Worm (Caenorhabditis elegans) whole organism, L1 larva: ENCODE data around the gene B0410.1.

Experiments used
- C04F5.9 ChIP-seq: sonication (generic microtip); optimal IDR thresholded peaks from 2 replicates; lab custom pipeline; 2016; ENCODE audit warnings: missing genetic modification characterization, missing compliant biosample characterization
- C16A3.4 ChIP-seq: fragments of 150-350 bp; optimal IDR thresholded peaks from 2 replicates; lab custom pipeline; 2014; ENCODE audit warnings: missing biosample characterization, missing genetic modification characterization
- C34B4.2 ChIP-seq: sonication (generic microtip); optimal IDR thresholded peaks from 2 replicates; lab custom pipeline; 2017; ENCODE audit warnings: mild to moderate bottlenecking, missing genetic modification characterization, missing compliant biosample characterization
- F16B12.6 ChIP-seq: fragments of 150-350 bp; optimal IDR thresholded peaks from 2 replicates; lab custom pipeline; 2014; ENCODE audit warnings: missing biosample characterization, missing genetic modification characterization
- Y116A8C.19 ChIP-seq: sonication (generic microtip); optimal IDR thresholded peaks from 2 replicates; lab custom pipeline; 2016; ENCODE audit warnings: missing compliant biosample characterization, missing genetic modification characterization, borderline replicate concordance
- aha-1 ChIP-seq: fragments of 150-350 bp; optimal IDR thresholded peaks from 2 replicates; lab custom pipeline; 2014; ENCODE audit warnings: missing biosample characterization, missing genetic modification characterization
- alr-1 ChIP-seq: fragments of 200-800 bp; sonication (Bioruptor generic); optimal IDR thresholded peaks from 2 replicates; lab custom pipeline; 2018; ENCODE audit warnings: borderline replicate concordance, mild to moderate bottlenecking, missing genetic modification characterization, missing compliant biosample characterization
- ceh-63 ChIP-seq: fragments of 200-800 bp; sonication (Bioruptor generic); optimal IDR thresholded peaks from 2 replicates; lab custom pipeline; 2018; ENCODE audit warnings: mild to moderate bottlenecking, missing genetic modification characterization, missing compliant biosample characterization
- ceh-8 ChIP-seq: fragments of 200-800 bp; sonication (Bioruptor generic); optimal IDR thresholded peaks from 2 replicates; lab custom pipeline; 2018; ENCODE audit warnings: mild to moderate bottlenecking, missing genetic modification characterization, moderate library complexity, missing compliant biosample characterization
- ceh-90 ChIP-seq: sonication (generic microtip); optimal IDR thresholded peaks from 2 replicates; lab custom pipeline; 2016; ENCODE audit warnings: missing genetic modification characterization, missing compliant biosample characterization
- ces-1 ChIP-seq: fragments of 150-350 bp; optimal IDR thresholded peaks from 2 replicates; lab custom pipeline; 2014; ENCODE audit warnings: missing biosample characterization, missing genetic modification reagents, missing genetic modification characterization
- dsc-1 ChIP-seq: sonication (generic microtip); optimal IDR thresholded peaks from 2 replicates; lab custom pipeline; 2016; ENCODE audit warnings: mild to moderate bottlenecking, missing genetic modification characterization, missing compliant biosample characterization
- efl-1 ChIP-seq, 4 experiments: fragments of 150-350 bp; optimal IDR thresholded peaks in 3 of 4; peaks in 1 of 4; 1 replicate in 1 of 4; 2 replicates in 3 of 4; lab custom pipeline; 2014; ENCODE audit warnings: missing biosample characterization in 2 of 4, missing genetic modification characterization in 2 of 4, missing genetic modification reagents in 2 of 4
- ets-5 ChIP-seq: fragments of 200-800 bp; sonication (Bioruptor generic); IDR thresholded peaks from 2 replicates; pipeline ENCODE4 v1.3.6; 2022; ENCODE audit warnings: missing genetic modification characterization, missing compliant biosample characterization
- fkh-4 ChIP-seq: sonication (generic microtip); optimal IDR thresholded peaks from 2 replicates; lab custom pipeline; 2016; ENCODE audit warnings: missing compliant biosample characterization, missing genetic modification characterization, borderline replicate concordance
- fkh-8 ChIP-seq: sonication (generic microtip); optimal IDR thresholded peaks from 2 replicates; lab custom pipeline; 2016; ENCODE audit warnings: mild to moderate bottlenecking, missing genetic modification characterization, missing compliant biosample characterization
- fos-1 ChIP-seq: fragments of 150-350 bp; optimal IDR thresholded peaks from 2 replicates; lab custom pipeline; 2014; ENCODE audit warnings: missing biosample characterization, missing genetic modification characterization
- hlh-17 ChIP-seq: fragments of 200-800 bp; sonication (Bioruptor generic); optimal IDR thresholded peaks from 2 replicates; lab custom pipeline; 2018; ENCODE audit warnings: missing genetic modification characterization, mild to moderate bottlenecking, missing compliant biosample characterization, moderate library complexity, borderline replicate concordance
- irx-1 ChIP-seq: sonication (generic microtip); optimal IDR thresholded peaks from 2 replicates; lab custom pipeline; 2016; ENCODE audit warnings: missing genetic modification characterization, missing compliant biosample characterization
- isw-1 ChIP-seq: fragments of 200-800 bp; sonication (Bioruptor generic); IDR thresholded peaks from 2 replicates; pipeline ENCODE4 v1.3.6; 2022; ENCODE audit warnings: missing genetic modification characterization, missing compliant biosample characterization
- lin-14 ChIP-seq: fragments of 200-800 bp; sonication (Bioruptor generic); optimal IDR thresholded peaks from 2 replicates; lab custom pipeline; 2018; ENCODE audit warnings: mild to moderate bottlenecking, missing genetic modification characterization, moderate library complexity, missing compliant biosample characterization
- lin-35 ChIP-seq, 2 experiments: fragments of 150-350 bp; optimal IDR thresholded peaks; 2 replicates each; lab custom pipeline; 2014; ENCODE audit warnings: missing biosample characterization in 2 of 2, missing genetic modification characterization in 2 of 2, missing genetic modification reagents in 2 of 2
- lir-3 ChIP-seq: sonication (generic microtip); optimal IDR thresholded peaks from 2 replicates; lab custom pipeline; 2016; ENCODE audit warnings: mild to moderate bottlenecking, missing genetic modification characterization, moderate library complexity, missing compliant biosample characterization; ENCODE audit not compliant: poor library complexity
- mab-9 ChIP-seq: fragments of 200-800 bp; sonication (Bioruptor generic); IDR thresholded peaks from 2 replicates; pipeline ENCODE4 v1.3.6; 2022; ENCODE audit warnings: missing genetic modification reagents, missing genetic modification characterization, missing compliant biosample characterization
- mdl-1 ChIP-seq, 2 experiments: fragments of 150-350 bp; optimal IDR thresholded peaks; 2 replicates each; lab custom pipeline; 2014 to 2017; ENCODE audit warnings: missing biosample characterization in 2 of 2, missing genetic modification characterization in 2 of 2, inconsistent platforms in 1 of 2
- mef-2 ChIP-seq: fragments of 150-350 bp; optimal IDR thresholded peaks from 2 replicates; lab custom pipeline; 2014; ENCODE audit warnings: missing biosample characterization, missing genetic modification characterization
- mep-1 ChIP-seq: fragments of 150-350 bp; optimal IDR thresholded peaks from 2 replicates; lab custom pipeline; 2014; ENCODE audit warnings: missing biosample characterization, missing genetic modification characterization
- nhr-11 ChIP-seq: fragments of 150-350 bp; optimal IDR thresholded peaks from 2 replicates; lab custom pipeline; 2014; ENCODE audit warnings: missing biosample characterization, missing genetic modification characterization
- nhr-20 ChIP-seq: sonication (generic microtip); optimal IDR thresholded peaks from 2 replicates; lab custom pipeline; 2016; ENCODE audit warnings: mild to moderate bottlenecking, missing genetic modification characterization, missing compliant biosample characterization
- nhr-237 ChIP-seq: fragments of 150-350 bp; optimal IDR thresholded peaks from 2 replicates; lab custom pipeline; 2014; ENCODE audit warnings: missing biosample characterization, missing genetic modification characterization
- nhr-28 ChIP-seq: fragments of 150-350 bp; optimal IDR thresholded peaks from 2 replicates; lab custom pipeline; 2014; ENCODE audit warnings: missing biosample characterization, missing genetic modification characterization
- nhr-47 ChIP-seq: sonication (generic microtip); optimal IDR thresholded peaks from 2 replicates; lab custom pipeline; 2016; ENCODE audit warnings: mild to moderate bottlenecking, missing genetic modification characterization, moderate library complexity, missing compliant biosample characterization
- nhr-76 ChIP-seq: sonication (generic microtip); optimal IDR thresholded peaks from 2 replicates; lab custom pipeline; 2017; ENCODE audit warnings: missing biosample characterization, missing genetic modification characterization
- nhr-90 ChIP-seq: sonication (generic microtip); optimal IDR thresholded peaks from 2 replicates; lab custom pipeline; 2016; ENCODE audit warnings: mild to moderate bottlenecking, missing genetic modification characterization, missing compliant biosample characterization; ENCODE audit not compliant: poor library complexity
- pag-3 ChIP-seq: sonication (generic microtip); optimal IDR thresholded peaks from 2 replicates; lab custom pipeline; 2017; ENCODE audit warnings: missing genetic modification characterization, mild to moderate bottlenecking, missing compliant biosample characterization, antibody characterized with exemption, borderline replicate concordance; ENCODE audit not compliant: insufficient read depth
- pax-3 ChIP-seq: fragments of 200-800 bp; sonication (Bioruptor generic); optimal IDR thresholded peaks from 2 replicates; lab custom pipeline; 2018; ENCODE audit warnings: mild to moderate bottlenecking, missing genetic modification characterization, moderate library complexity, missing compliant biosample characterization
- pqm-1 ChIP-seq: sonication (generic microtip); optimal IDR thresholded peaks from 3 replicates; lab custom pipeline; 2017; ENCODE audit warnings: missing biosample characterization, missing genetic modification characterization
- snpc-4 ChIP-seq: fragments of 150-350 bp; optimal IDR thresholded peaks from 2 replicates; lab custom pipeline; 2014; ENCODE audit warnings: missing biosample characterization, missing genetic modification characterization
- sptf-1 ChIP-seq: fragments of 150-350 bp; optimal IDR thresholded peaks from 2 replicates; lab custom pipeline; 2014; ENCODE audit warnings: missing biosample characterization, missing genetic modification characterization
- swsn-7 ChIP-seq: sonication (generic microtip); optimal IDR thresholded peaks from 2 replicates; lab custom pipeline; 2016; ENCODE audit warnings: missing genetic modification characterization, missing compliant biosample characterization
- tbx-2 ChIP-seq: sonication (generic microtip); optimal IDR thresholded peaks from 2 replicates; lab custom pipeline; 2016; ENCODE audit warnings: missing genetic modification characterization, missing compliant biosample characterization
- tlp-1 ChIP-seq: fragments of 150-350 bp; optimal IDR thresholded peaks from 2 replicates; lab custom pipeline; 2014; ENCODE audit warnings: missing biosample characterization, missing genetic modification characterization
- unc-30 ChIP-seq: sonication (generic microtip); optimal IDR thresholded peaks from 2 replicates; lab custom pipeline; 2017; ENCODE audit warnings: missing biosample characterization, missing genetic modification characterization
- unc-86 ChIP-seq: sonication (generic microtip); optimal IDR thresholded peaks from 2 replicates; lab custom pipeline; 2016; ENCODE audit warnings: missing genetic modification characterization, missing compliant biosample characterization
- unc-98 ChIP-seq: fragments of 200-800 bp; sonication (Bioruptor generic); IDR thresholded peaks from 2 replicates; pipeline ENCODE4 v1.3.6; 2022; ENCODE audit warnings: missing genetic modification characterization, missing compliant biosample characterization
- vab-15 ChIP-seq: sonication (generic microtip); optimal IDR thresholded peaks from 2 replicates; lab custom pipeline; 2017; ENCODE audit warnings: missing genotype, mild to moderate bottlenecking, missing genetic modification characterization, missing compliant biosample characterization
- xbp-1 ChIP-seq: sonication (generic microtip); optimal IDR thresholded peaks from 2 replicates; lab custom pipeline; 2016; ENCODE audit warnings: missing genetic modification characterization, missing compliant biosample characterization
- zag-1 ChIP-seq: fragments of 150-350 bp; optimal IDR thresholded peaks from 2 replicates; lab custom pipeline; 2014; ENCODE audit warnings: missing biosample characterization, missing genetic modification characterization
- zip-4 ChIP-seq: fragments of 200-800 bp; sonication (Bioruptor generic); optimal IDR thresholded peaks from 2 replicates; lab custom pipeline; 2018; ENCODE audit warnings: mild to moderate bottlenecking, missing genetic modification characterization, moderate library complexity, missing compliant biosample characterization
- ztf-4 ChIP-seq: fragments of 150-350 bp; optimal IDR thresholded peaks from 2 replicates; lab custom pipeline; 2014; ENCODE audit warnings: missing biosample characterization, missing genetic modification characterization

B0410.1 gene

DNA sequence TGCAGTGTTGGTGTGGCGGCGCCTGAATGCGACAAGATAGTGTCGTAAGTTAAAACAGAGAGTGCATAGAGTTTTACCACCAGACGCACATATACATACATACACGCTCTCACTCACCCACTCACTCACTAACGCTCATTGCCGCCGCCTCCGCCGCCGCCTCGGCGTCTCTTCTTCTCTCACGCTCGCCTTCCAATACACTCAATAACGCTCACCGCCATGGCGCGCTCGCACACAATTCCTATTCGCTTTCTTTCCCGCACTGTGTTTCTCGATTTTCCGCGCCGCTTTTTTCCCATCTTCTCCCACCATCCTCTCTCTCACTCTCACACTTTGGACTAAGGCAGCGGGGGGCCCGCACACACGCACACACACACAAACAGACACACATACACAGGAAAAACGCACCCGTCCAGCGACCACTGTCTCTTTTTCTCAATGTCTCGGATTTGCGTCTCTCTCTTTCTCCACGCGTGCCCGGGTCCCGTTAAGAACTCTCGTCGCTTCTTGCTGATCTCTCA lies 41.9 kb upstream of the B0410.1 start, which contains the start of gene kin-29 (continued):
- TF ChIP-seq ets-5 (GFP tag; lab: Robert Waterston, UW) (no peak), alr-1 (no peak), nhr-90 (tag; lab: Kevin White, UChicago) (peak; percentile 82), isw-1 (GFP tag; lab: Robert Waterston, UW) (peak; percentile 59), lin-35 (GFP tag; optimal IDR thresholded peaks at IDR 0.05; lab: Kevin White, UChicago) (peak; percentile 48 to 79), unc-98 (GFP tag; lab: Robert Waterston, UW) (no peak), mef-2 (tag; lab: Kevin White, UChicago) (peak; percentile 32), pax-3 (peak; percentile 67), lin-14 (peak; percentile 96), pqm-1 (no peak), lir-3 (tag; lab: Kevin White, UChicago) (peak; percentile 23), ztf-4 (tag; lab: Kevin White, UChicago) (peak; percentile 72), ceh-90 (tag; lab: Kevin White, UChicago) (no peak), swsn-7 (tag; lab: Kevin White, UChicago) (peak; percentile 92), nhr-28 (tag; lab: Kevin White, UChicago) (no peak), efl-1 (optimal IDR thresholded peaks at IDR 0.05; lab: Kevin White, UChicago) (peak; percentile 42 to 51), efl-1 (GFP tag; optimal IDR thresholded peaks at IDR 0.05 in 1 of 2; lab: Kevin White, UChicago) (peak; percentile 4 to 91), mab-9 (GFP tag; lab: Robert Waterston, UW) (0 out of 2 replicates have a peak, but pooled peaks have one; percentile 50), C34B4.2 (tag; lab: Kevin White, UChicago) (no peak), xbp-1 (tag; lab: Kevin White, UChicago) (peak; percentile 77), snpc-4 (tag; lab: Kevin White, UChicago) (peak; percentile 18), pag-3 (tag; lab: Kevin White, UChicago) (no peak), hlh-17 (GFP tag; lab: Kevin White, UChicago) (no peak), nhr-20 (peak; percentile 91), F16B12.6 (tag; lab: Kevin White, UChicago) (no peak), unc-86 (tag; lab: Kevin White, UChicago) (peak; percentile 86), dsc-1 (tag; lab: Kevin White, UChicago) (peak; percentile 87), mdl-1 (tag; optimal IDR thresholded peaks at IDR 0.05; lab: Kevin White, UChicago) (peak in 1 of 2 experiments; percentile 84), aha-1 (no peak), fos-1 (tag; lab: Kevin White, UChicago) (peak; percentile 48), C16A3.4 (tag; lab: Kevin White, UChicago) (peak; percentile 86), ces-1 (GFP tag; lab: Kevin White, UChicago) (no peak), mep-1 (tag; lab: Kevin White, UChicago) (peak; percentile 78), irx-1 (tag; lab: Kevin White, UChicago) (peak; percentile 66), unc-30 (tag; lab: Kevin White, UChicago) (no peak), nhr-237 (tag; lab: Kevin White, UChicago) (peak; percentile 43)

DNA sequence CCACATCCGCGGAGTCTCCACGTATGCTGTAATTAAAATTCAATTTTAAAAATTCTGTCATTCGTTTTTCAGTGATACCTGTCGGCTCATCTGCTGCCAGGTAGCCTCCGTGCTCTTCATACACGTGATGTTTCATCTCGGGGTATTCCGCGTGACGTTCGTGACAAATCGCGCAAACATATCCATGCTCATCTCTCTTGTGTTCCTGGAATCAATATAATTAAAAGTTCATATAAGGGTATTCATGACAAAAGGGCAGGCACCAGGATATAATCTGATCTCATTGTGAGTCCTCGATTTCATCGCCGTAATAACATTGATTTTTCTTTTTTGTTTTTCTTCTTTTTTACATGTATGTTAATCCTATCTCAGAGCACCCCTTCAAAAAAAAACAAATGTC lies 40.4 kb upstream of the B0410.1 start:
- peak; percentile 89 for TF ChIP-seq pax-3
- no peak for TF ChIP-seq Y116A8C.19 (tag; lab: Kevin White, UChicago)
- no peak for TF ChIP-seq unc-86 (tag; lab: Kevin White, UChicago)
- no peak for TF ChIP-seq lin-14
- TF ChIP-seq pqm-1: no peak
- no peak for TF ChIP-seq sptf-1 (tag; lab: Kevin White, UChicago)
- TF ChIP-seq ceh-90 (tag; lab: Kevin White, UChicago): no peak
- no peak for TF ChIP-seq ces-1 (GFP tag; lab: Kevin White, UChicago)
- TF ChIP-seq nhr-47 (tag; lab: Kevin White, UChicago): peak; percentile 61
- no peak for TF ChIP-seq swsn-7 (tag; lab: Kevin White, UChicago)
- TF ChIP-seq fkh-4 (tag; lab: Kevin White, UChicago): peak; percentile 46
- no peak for TF ChIP-seq nhr-28 (tag; lab: Kevin White, UChicago)
- TF ChIP-seq C04F5.9 (tag; lab: Kevin White, UChicago): no peak
- TF ChIP-seq snpc-4 (tag; lab: Kevin White, UChicago): no peak
- TF ChIP-seq nhr-11: no peak
- TF ChIP-seq fkh-8 (tag; lab: Kevin White, UChicago): peak; percentile 47
- no peak for TF ChIP-seq zag-1 (tag; lab: Kevin White, UChicago)
- no peak for TF ChIP-seq nhr-76 (tag; lab: Kevin White, UChicago)
- TF ChIP-seq ceh-63 (GFP tag; lab: Kevin White, UChicago): no peak
- TF ChIP-seq vab-15: no peak
- no peak for TF ChIP-seq tbx-2
- no peak for TF ChIP-seq lir-3 (tag; lab: Kevin White, UChicago)
- no peak for TF ChIP-seq zip-4 (GFP tag; lab: Kevin White, UChicago)
- TF ChIP-seq tlp-1 (tag; lab: Kevin White, UChicago): no peak
- no peak for TF ChIP-seq ceh-8 (GFP tag; lab: Kevin White, UChicago)
